Worm (Caenorhabditis elegans) whole organism, L4/young adult: ENCODE measurements around the gene Y42G9A.2.

Experiments
- dao-5 ChIP-seq: sonication (generic microtip); optimal IDR thresholded peaks from 2 replicates; lab custom pipeline; 2016; ENCODE audit warnings: missing genotype, missing genetic modification characterization, moderate library complexity, missing compliant biosample characterization
- him-1 ChIP-seq: sonication (generic microtip); optimal IDR thresholded peaks from 2 replicates; lab custom pipeline; 2016; ENCODE audit warnings: missing genotype, missing genetic modification reagents, missing genetic modification characterization, missing compliant biosample characterization

ce11 chrIII:6145896-6146295 is 2.1 kb upstream of the Y42G9A.2 start, which contains the start of gene Y42G9A.3:
- TF ChIP-seq him-1 (tag; lab: Kevin White, UChicago) (no peak), dao-5 (tag; lab: Kevin White, UChicago) (no peak)
